Fruit fly (Drosophila melanogaster) whole organism, embryonic: ENCODE measurements around the gene CG6168.

Experiments
- Aef1 ChIP-seq: fragments of 200-800 bp; sonication (Bioruptor generic); IDR thresholded peaks from 3 replicates; pipeline ENCODE4 v1.3.6; 2022; ENCODE audit warnings: missing biosample characterization, missing genetic modification characterization
- CG10321 ChIP-seq: fragments of 200-800 bp; sonication (Bioruptor generic); IDR thresholded peaks from 2 replicates; pipeline ENCODE4 v1.3.6; 2022; ENCODE audit warnings: missing biosample characterization, missing genetic modification characterization
- CG12104 ChIP-seq: fragments of 200-800 bp; sonication (Bioruptor generic); optimal IDR thresholded peaks from 3 replicates; lab custom pipeline; 2016; ENCODE audit warnings: missing biosample characterization, missing genetic modification characterization
- CG13624 ChIP-seq: fragments of 200-800 bp; sonication (Bioruptor generic); optimal IDR thresholded peaks from 2 replicates; lab custom pipeline; 2016; ENCODE audit warnings: missing biosample characterization, missing genetic modification characterization
- CG15601 ChIP-seq: fragments of 200-800 bp; sonication (Bioruptor generic); optimal IDR thresholded peaks from 3 replicates; lab custom pipeline; 2019; ENCODE audit warnings: missing biosample characterization, mild to moderate bottlenecking, missing genetic modification characterization, moderate library complexity
- CG1647 ChIP-seq: fragments of 200-800 bp; sonication (Bioruptor generic); optimal IDR thresholded peaks from 3 replicates; lab custom pipeline; 2016; ENCODE audit warnings: missing biosample characterization, missing genetic modification characterization
- CG17568 ChIP-seq: fragments of 200-800 bp; sonication (Bioruptor generic); optimal IDR thresholded peaks from 2 replicates; lab custom pipeline; 2018; ENCODE audit warnings: missing biosample characterization, mild to moderate bottlenecking, missing genetic modification characterization, moderate library complexity
- CG17829 ChIP-seq: fragments of 200-800 bp; optimal IDR thresholded peaks from 2 replicates; lab custom pipeline; 2019; ENCODE audit warnings: missing biosample characterization, mild to moderate bottlenecking, missing genetic modification characterization, moderate library complexity
- CG18011 ChIP-seq: fragments of 200-800 bp; sonication (Bioruptor generic); optimal IDR thresholded peaks from 2 replicates; lab custom pipeline; 2017; ENCODE audit warnings: missing biosample characterization, missing genetic modification characterization, mild to moderate bottlenecking, moderate library complexity, missing genotype
- CG31388 ChIP-seq: fragments of 200-800 bp; sonication (Bioruptor generic); optimal IDR thresholded peaks from 2 replicates; lab custom pipeline; 2016; ENCODE audit warnings: missing biosample characterization, missing genetic modification characterization
- CG32767 ChIP-seq: fragments of 200-800 bp; sonication (Bioruptor generic); IDR thresholded peaks from 2 replicates; pipeline ENCODE4 v1.3.6; 2022; ENCODE audit warnings: missing biosample characterization, missing genetic modification characterization
- CG3281 ChIP-seq: fragments of 200-800 bp; sonication (Bioruptor generic); optimal IDR thresholded peaks from 3 replicates; lab custom pipeline; 2017; ENCODE audit warnings: missing biosample characterization, mild to moderate bottlenecking, missing genetic modification characterization
- CG3726 ChIP-seq: fragments of 200-800 bp; sonication (Bioruptor generic); IDR thresholded peaks from 3 replicates; pipeline ENCODE4, ENCODE4 v1.3.6; 2022; ENCODE audit warnings: missing biosample characterization, missing genetic modification characterization
- CG6765 ChIP-seq: fragments of 200-800 bp; sonication (Bioruptor generic); optimal IDR thresholded peaks from 3 replicates; lab custom pipeline; 2017; ENCODE audit warnings: missing biosample characterization, mild to moderate bottlenecking, missing genetic modification characterization
- CG7357 ChIP-seq: fragments of 200-800 bp; sonication (Bioruptor generic); IDR thresholded peaks from 3 replicates; pipeline ENCODE4 v1.3.6; 2022; ENCODE audit warnings: missing biosample characterization, missing genetic modification characterization
- CoRest ChIP-seq: fragments of 200-800 bp; sonication (Bioruptor generic); optimal IDR thresholded peaks from 3 replicates; lab custom pipeline; 2018; ENCODE audit warnings: missing biosample characterization, mild to moderate bottlenecking, missing genetic modification characterization, moderate library complexity
- D ChIP-seq, 2 experiments: fragments of 200-800 bp in 1 of 2; fragments of >200 bp in 1 of 2; sonication (Bioruptor generic) in 1 of 2; optimal IDR thresholded peaks; 2 replicates in 1 of 2; 3 replicates in 1 of 2; lab custom pipeline; 2017; ENCODE audit warnings: mild to moderate bottlenecking in 1 of 2, missing biosample characterization in 1 of 2, missing genetic modification characterization in 1 of 2, missing genetic modification reagents in 1 of 2
- D19B ChIP-seq: fragments of 200-800 bp; sonication (Bioruptor generic); optimal IDR thresholded peaks from 2 replicates; lab custom pipeline; 2017; ENCODE audit warnings: missing biosample characterization, mild to moderate bottlenecking, missing genetic modification characterization
- HLH54F ChIP-seq: fragments of 200-800 bp; sonication (Bioruptor generic); optimal IDR thresholded peaks from 3 replicates; lab custom pipeline; 2016; ENCODE audit warnings: missing biosample characterization, missing genetic modification characterization
- Hr51 ChIP-seq, 2 experiments: fragments of 200-800 bp; sonication (Bioruptor generic); optimal IDR thresholded peaks; 2 replicates in 1 of 2; 3 replicates in 1 of 2; lab custom pipeline; 2016 to 2018; ENCODE audit warnings: missing biosample characterization in 2 of 2, missing genetic modification characterization in 2 of 2, mild to moderate bottlenecking in 1 of 2, moderate library complexity in 1 of 2
- Jarid2 ChIP-seq: fragments of 200-800 bp; sonication (Bioruptor generic); optimal IDR thresholded peaks from 3 replicates; lab custom pipeline; 2017; ENCODE audit warnings: mild to moderate bottlenecking, missing biosample characterization, missing genetic modification reagents, missing genetic modification characterization
- Lpt ChIP-seq: fragments of >200 bp; optimal IDR thresholded peaks from 2 replicates; lab custom pipeline; 2018; ENCODE audit warnings: missing biosample characterization, missing genetic modification characterization
- Max ChIP-seq: fragments of 200-800 bp; sonication (Bioruptor generic); optimal IDR thresholded peaks from 2 replicates; lab custom pipeline; 2016; ENCODE audit warnings: missing biosample characterization, mild to moderate bottlenecking, missing genetic modification characterization
- Med ChIP-seq: fragments of 200-800 bp; sonication (Bioruptor generic); peaks from one replicate; lab custom pipeline; 2016; ENCODE audit warnings: missing biosample characterization, missing genetic modification characterization, mild to moderate bottlenecking, inconsistent platforms, moderate library complexity
- NFAT ChIP-seq: fragments of 200-800 bp; sonication (Bioruptor generic); IDR thresholded peaks from 2 replicates; pipeline ENCODE4 v1.3.6; 2022; ENCODE audit warnings: missing biosample characterization, missing genetic modification characterization
- NK7.1 ChIP-seq: fragments of 200-800 bp; sonication (Bioruptor generic); optimal IDR thresholded peaks from 3 replicates; lab custom pipeline; 2016; ENCODE audit warnings: missing biosample characterization, missing genetic modification characterization
- Oli ChIP-seq: fragments of 200-800 bp; sonication (Bioruptor generic); optimal IDR thresholded peaks from 2 replicates; lab custom pipeline; 2018; ENCODE audit warnings: missing biosample characterization, mild to moderate bottlenecking, missing genetic modification characterization, moderate library complexity
- PHDP ChIP-seq: fragments of 200-800 bp; sonication (Bioruptor generic); optimal IDR thresholded peaks from 3 replicates; lab custom pipeline; 2018; ENCODE audit warnings: missing biosample characterization, mild to moderate bottlenecking, missing genetic modification characterization, moderate library complexity
- Sin3A ChIP-seq: fragments of >200 bp; optimal IDR thresholded peaks from 2 replicates; lab custom pipeline; 2018
- Sox102F ChIP-seq: fragments of 200-800 bp; sonication (Bioruptor generic); optimal IDR thresholded peaks from 2 replicates; lab custom pipeline; 2018; ENCODE audit warnings: missing biosample characterization, mild to moderate bottlenecking, missing genetic modification characterization, moderate library complexity
- Trl ChIP-seq, 3 experiments: fragments of >200 bp in 2 of 3; fragments of 200-800 bp in 1 of 3; sonication (Bioruptor generic) in 1 of 3; optimal IDR thresholded peaks; 2 replicates in 1 of 3; 3 replicates in 2 of 3; lab custom pipeline; 2016 to 2017; ENCODE audit warnings: missing biosample characterization in 1 of 3, missing genetic modification characterization in 1 of 3
- al ChIP-seq: fragments of 200-800 bp; sonication (Bioruptor generic); IDR thresholded peaks from 2 replicates; pipeline ENCODE4 v1.3.6; 2022; ENCODE audit warnings: missing biosample characterization, missing genetic modification characterization
- cato ChIP-seq: fragments of 200-800 bp; sonication (Bioruptor generic); optimal IDR thresholded peaks from 2 replicates; lab custom pipeline; 2016; ENCODE audit warnings: missing biosample characterization, missing genetic modification characterization, borderline replicate concordance
- caup ChIP-seq: fragments of 200-800 bp; sonication (Bioruptor generic); optimal IDR thresholded peaks from 3 replicates; lab custom pipeline; 2017; ENCODE audit warnings: missing biosample characterization, mild to moderate bottlenecking, missing genetic modification characterization, moderate library complexity; ENCODE audit not compliant: severe bottlenecking
- chinmo ChIP-seq: fragments of 200-800 bp; sonication (Bioruptor generic); IDR thresholded peaks from 4 replicates; pipeline ENCODE4 v1.3.6; 2022; ENCODE audit warnings: missing biosample characterization, missing genetic modification characterization; ENCODE audit not compliant: partially characterized antibody
- croc ChIP-seq: fragments of 200-800 bp; sonication (Bioruptor generic); conservative IDR thresholded peaks from 3 replicates; pipeline ENCODE4 v1.3.6; 2022; ENCODE audit warnings: missing biosample characterization, missing genetic modification characterization
- dimm ChIP-seq: fragments of 200-800 bp; sonication (Bioruptor generic); IDR thresholded peaks from 2 replicates; pipeline ENCODE4 v1.3.6; 2022; ENCODE audit warnings: missing biosample characterization, missing genetic modification characterization
- ind ChIP-seq: fragments of 200-800 bp; sonication (Bioruptor generic); optimal IDR thresholded peaks from 3 replicates; lab custom pipeline; 2016; ENCODE audit warnings: missing biosample characterization, missing genetic modification characterization
- jigr1 ChIP-seq: fragments of 200-800 bp; sonication (Bioruptor generic); IDR thresholded peaks from 3 replicates; pipeline ENCODE4 v1.3.6; 2022; ENCODE audit warnings: missing biosample characterization, missing genetic modification characterization
- kni ChIP-seq: fragments of 200-800 bp; sonication (Bioruptor generic); optimal IDR thresholded peaks from 3 replicates; lab custom pipeline; 2017; ENCODE audit warnings: mild to moderate bottlenecking, missing biosample characterization, missing genetic modification reagents, missing genetic modification characterization
- lmd ChIP-seq: fragments of 200-800 bp; sonication (Bioruptor generic); IDR thresholded peaks from 2 replicates; pipeline ENCODE4 v1.3.6; 2022; ENCODE audit warnings: missing biosample characterization, missing genetic modification characterization
- ro ChIP-seq: fragments of 200-800 bp; sonication (Bioruptor generic); IDR thresholded peaks from 2 replicates; pipeline ENCODE4 v1.3.6; 2022; ENCODE audit warnings: missing biosample characterization, missing genetic modification characterization
- run ChIP-seq: fragments of 200-800 bp; sonication (Bioruptor generic); optimal IDR thresholded peaks from 3 replicates; lab custom pipeline; 2018; ENCODE audit warnings: missing biosample characterization, mild to moderate bottlenecking, missing genetic modification characterization
- so ChIP-seq: fragments of 200-800 bp; sonication (Bioruptor generic); IDR thresholded peaks from 3 replicates; pipeline ENCODE4 v1.3.6; 2022; ENCODE audit warnings: missing biosample characterization, missing genetic modification characterization
- sqz ChIP-seq: fragments of 200-800 bp; sonication (Bioruptor generic); optimal IDR thresholded peaks from 3 replicates; lab custom pipeline; 2018; ENCODE audit warnings: missing biosample characterization, mild to moderate bottlenecking, missing genetic modification characterization
- unpg ChIP-seq: fragments of 200-800 bp; sonication (Bioruptor generic); optimal IDR thresholded peaks from 3 replicates; lab custom pipeline; 2018; ENCODE audit warnings: missing biosample characterization, mild to moderate bottlenecking, missing genetic modification characterization, moderate library complexity
- wdn ChIP-seq: fragments of 200-800 bp; sonication (Bioruptor generic); IDR thresholded peaks from 2 replicates; pipeline ENCODE4 v1.3.6; 2022; ENCODE audit warnings: missing biosample characterization, missing genetic modification characterization
- z ChIP-seq: fragments of 200-800 bp; sonication (Bioruptor generic); IDR thresholded peaks from 3 replicates; pipeline ENCODE4 v1.3.6; 2022; ENCODE audit warnings: missing biosample characterization, missing genetic modification characterization
- zfh2 ChIP-seq: fragments of 200-800 bp; sonication (Bioruptor generic); optimal IDR thresholded peaks from 2 replicates; lab custom pipeline; 2016; ENCODE audit warnings: missing biosample characterization, missing genetic modification characterization

CG6168 gene

dm6 chr3L:11280574-11281135, 40.9 kb downstream of the CG6168 start (continued):
- TF ChIP-seq CG18011 (no peak), ind (GFP tag; lab: Kevin White, UChicago) (no peak), z (GFP tag; lab: Robert Waterston, UW) (0 out of 3 replicates have a peak, but pooled peaks have one; percentile 12), CG12104 (GFP tag; lab: Kevin White, UChicago) (no peak), Lpt (GFP tag; lab: Kevin White, UChicago) (no peak), Sin3A (no peak), CoRest (tag; lab: Kevin White, UChicago) (no peak), zfh2 (GFP tag; lab: Kevin White, UChicago) (no peak), Aef1 (GFP tag; lab: Robert Waterston, UW) (no peak), chinmo (GFP tag; lab: Robert Waterston, UW) (0 out of 4 replicates have a peak, but pooled peaks have one; percentile 27), Trl (optimal IDR thresholded peaks at IDR 0.05; lab: Kevin White, UChicago) (no peak), Trl (GFP tag; optimal IDR thresholded peaks at IDR 0.05; lab: Kevin White, UChicago) (no peak), Sox102F (GFP tag; lab: Kevin White, UChicago) (no peak), CG10321 (GFP tag; lab: Robert Waterston, UW) (no peak), Max (no peak), CG13624 (peak; percentile 34), CG3281 (GFP tag; lab: Kevin White, UChicago) (peak; percentile 29)

- TF ChIP-seq NK7.1 (no peak), CG6765 (GFP tag; lab: Kevin White, UChicago) (no peak), Oli (tag; lab: Kevin White, UChicago) (no peak), CG31388 (GFP tag; lab: Kevin White, UChicago) (no peak), PHDP (tag; lab: Kevin White, UChicago) (no peak), dimm (GFP tag; lab: Robert Waterston, UW) (no peak), wdn (no peak), unpg (GFP tag; lab: Kevin White, UChicago) (no peak), caup (no peak), HLH54F (GFP tag; lab: Kevin White, UChicago) (no peak), Hr51 (GFP tag; optimal IDR thresholded peaks at IDR 0.05; lab: Kevin White, UChicago) (no peak), kni (GFP tag; lab: Kevin White, UChicago) (peak; percentile 65), NFAT (GFP tag; lab: Robert Waterston, UW) (0 out of 2 replicates have a peak, but pooled peaks have one; percentile 7), CG1647 (no peak), ro (no peak), D19B (peak; percentile 20), CG3726 (no peak), lmd (GFP tag; lab: Robert Waterston, UW) (no peak), Aef1 (GFP tag; lab: Robert Waterston, UW) (no peak), croc (GFP tag; lab: Robert Waterston, UW) (no peak), run (tag; lab: Kevin White, UChicago) (no peak), cato (no peak), CG15601 (tag; lab: Kevin White, UChicago) (no peak), sqz (GFP tag; lab: Kevin White, UChicago) (peak; percentile 45), Med (peak; percentile 8), CG17568 (GFP tag; lab: Kevin White, UChicago) (no peak), al (GFP tag; lab: Robert Waterston, UW) (no peak), CG17829 (tag; lab: Kevin White, UChicago) (no peak), Jarid2 (GFP tag; lab: Kevin White, UChicago) (no peak), so (GFP tag; lab: Robert Waterston, UW) (no peak), D (optimal IDR thresholded peaks at IDR 0.05; lab: Kevin White, UChicago) (no peak), D (GFP tag; optimal IDR thresholded peaks at IDR 0.05; lab: Kevin White, UChicago) (no peak), CG32767 (no peak), CG7357 (GFP tag; lab: Robert Waterston, UW) (no peak), jigr1 (GFP tag; lab: Robert Waterston, UW) (no peak)
Observed at dm6 chr3L:11279321-11279827, 42.1 kb downstream of the CG6168 start.
